Worm (Caenorhabditis elegans): Measurements from ENCODE around the gene F43B10.1.

DNA sequence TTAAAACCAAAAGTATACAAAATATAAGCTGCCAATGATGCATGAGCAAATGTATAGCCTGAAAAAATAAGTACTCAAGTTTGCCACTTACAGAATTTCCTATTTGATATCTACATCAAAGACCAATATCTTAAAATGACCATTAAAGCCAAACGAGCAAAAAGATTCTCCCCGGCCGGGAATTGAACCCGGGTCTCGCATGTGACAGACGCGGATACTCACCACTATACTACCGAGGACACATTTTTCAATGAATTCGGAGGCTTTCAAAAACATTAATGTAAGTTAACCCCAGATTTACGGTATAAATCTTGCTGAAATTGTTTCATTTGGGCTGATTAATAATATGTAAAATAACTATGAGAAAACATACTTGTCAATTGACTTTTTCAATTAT is 44.5 kb downstream of the F43B10.1 start:
- TF ChIP-seq ceh-36 (tag; optimal IDR thresholded peaks at IDR 0.05), result no peak
- no peak for TF ChIP-seq ceh-13 (GFP tag; optimal IDR thresholded peaks at IDR 0.05)
- TF ChIP-seq B0310.2 (tag; optimal IDR thresholded peaks at IDR 0.05), result no peak
- TF ChIP-seq hmbx-1 (tag; optimal IDR thresholded peaks at IDR 0.05), result no peak
